Fruit fly (Drosophila melanogaster) whole organism, embryonic: ENCODE data around the gene IntS2.
A peak's percentile ranks its signal among the peaks of the same experiment; 100 is the strongest.

Experiments
- CG10267 ChIP-seq: fragments of 200-800 bp; sonication (Bioruptor generic); optimal IDR thresholded peaks from 2 replicates; lab custom pipeline; 2018; ENCODE audit warnings: missing biosample characterization, mild to moderate bottlenecking, missing genetic modification characterization, moderate library complexity
- CG10321 ChIP-seq: fragments of 200-800 bp; sonication (Bioruptor generic); IDR thresholded peaks from 2 replicates; pipeline ENCODE4 v1.3.6; 2022; ENCODE audit warnings: missing biosample characterization, missing genetic modification characterization
- CG11085 ChIP-seq: fragments of 200-800 bp; sonication (Bioruptor generic); IDR thresholded peaks from 2 replicates; pipeline ENCODE4 v1.3.6; 2022; ENCODE audit warnings: missing biosample characterization, missing genetic modification characterization
- CG12071 ChIP-seq: fragments of 200-800 bp; sonication (Bioruptor generic); optimal IDR thresholded peaks from 3 replicates; lab custom pipeline; 2018; ENCODE audit warnings: missing biosample characterization, mild to moderate bottlenecking, missing genetic modification characterization
- CG13894 ChIP-seq: fragments of 200-800 bp; sonication (Bioruptor generic); optimal IDR thresholded peaks from 3 replicates; lab custom pipeline; 2018; ENCODE audit warnings: missing biosample characterization, mild to moderate bottlenecking, missing genetic modification characterization, moderate library complexity
- CG15073 ChIP-seq: fragments of 200-800 bp; sonication (Bioruptor generic); optimal IDR thresholded peaks from 2 replicates; lab custom pipeline; 2016; ENCODE audit warnings: missing biosample characterization, missing genetic modification characterization
- CG16863 ChIP-seq: fragments of 200-800 bp; sonication (Bioruptor generic); optimal IDR thresholded peaks from 3 replicates; lab custom pipeline; 2016; ENCODE audit warnings: missing biosample characterization, missing genetic modification characterization
- CG17612 ChIP-seq: fragments of 200-800 bp; sonication (Bioruptor generic); IDR thresholded peaks from 2 replicates; pipeline ENCODE4 v1.3.6; 2022; ENCODE audit warnings: missing biosample characterization, missing genetic modification characterization
- CG17912 ChIP-seq: fragments of 200-800 bp; sonication (Bioruptor generic); optimal IDR thresholded peaks from 2 replicates; lab custom pipeline; 2018; ENCODE audit warnings: missing biosample characterization, mild to moderate bottlenecking, missing genetic modification characterization
- CG2712 ChIP-seq: fragments of 200-800 bp; optimal IDR thresholded peaks from 3 replicates; lab custom pipeline; 2019; ENCODE audit warnings: missing biosample characterization, mild to moderate bottlenecking, missing genetic modification characterization, moderate library complexity
- CG3065 ChIP-seq: fragments of 200-800 bp; sonication (Bioruptor generic); optimal IDR thresholded peaks from 2 replicates; lab custom pipeline; 2016; ENCODE audit warnings: missing biosample characterization, missing genetic modification characterization
- CG4360 ChIP-seq: fragments of 200-800 bp; sonication (Bioruptor generic); IDR thresholded peaks from 2 replicates; pipeline ENCODE4 v1.3.6; 2022; ENCODE audit warnings: missing biosample characterization, missing genetic modification characterization
- CG4854 ChIP-seq: fragments of 200-800 bp; sonication (Bioruptor generic); optimal IDR thresholded peaks from 2 replicates; lab custom pipeline; 2016; ENCODE audit warnings: missing biosample characterization, missing genetic modification characterization, inconsistent platforms
- CG5180 ChIP-seq: fragments of 200-800 bp; sonication (Bioruptor generic); optimal IDR thresholded peaks from 3 replicates; lab custom pipeline; 2017; ENCODE audit warnings: missing biosample characterization, missing genetic modification characterization, mild to moderate bottlenecking, moderate library complexity, missing genetic modification reagents
- CG5953 ChIP-seq: fragments of 200-800 bp; sonication (Bioruptor generic); IDR thresholded peaks from 2 replicates; pipeline ENCODE4 v1.3.6; 2022; ENCODE audit warnings: missing biosample characterization, missing genetic modification characterization
- CG6765 ChIP-seq: fragments of 200-800 bp; sonication (Bioruptor generic); optimal IDR thresholded peaks from 3 replicates; lab custom pipeline; 2017; ENCODE audit warnings: missing biosample characterization, mild to moderate bottlenecking, missing genetic modification characterization
- CG6854 ChIP-seq: fragments of 200-800 bp; sonication (Bioruptor generic); optimal IDR thresholded peaks from 3 replicates; lab custom pipeline; 2017; ENCODE audit warnings: missing biosample characterization, mild to moderate bottlenecking, missing genetic modification characterization
- CG8924 ChIP-seq: fragments of 200-800 bp; optimal IDR thresholded peaks from 3 replicates; lab custom pipeline; 2019; ENCODE audit warnings: missing biosample characterization, mild to moderate bottlenecking, missing genetic modification characterization, moderate library complexity
- CoRest ChIP-seq: fragments of 200-800 bp; sonication (Bioruptor generic); optimal IDR thresholded peaks from 3 replicates; lab custom pipeline; 2018; ENCODE audit warnings: missing biosample characterization, mild to moderate bottlenecking, missing genetic modification characterization, moderate library complexity
- Dek ChIP-seq: fragments of 200-800 bp; sonication (Bioruptor generic); optimal IDR thresholded peaks from 3 replicates; lab custom pipeline; 2019; ENCODE audit warnings: missing biosample characterization, mild to moderate bottlenecking, missing genetic modification characterization, moderate library complexity
- Drgx ChIP-seq: fragments of 200-800 bp; sonication (Bioruptor generic); IDR thresholded peaks from 2 replicates; pipeline ENCODE4 v1.3.6; 2022; ENCODE audit warnings: missing biosample characterization, missing genetic modification characterization
- HmgZ ChIP-seq: fragments of 200-800 bp; sonication (Bioruptor generic); optimal IDR thresholded peaks from 2 replicates; lab custom pipeline; 2018; ENCODE audit warnings: missing biosample characterization, mild to moderate bottlenecking, missing genetic modification characterization
- Med ChIP-seq: fragments of 200-800 bp; sonication (Bioruptor generic); peaks from one replicate; lab custom pipeline; 2016; ENCODE audit warnings: missing biosample characterization, missing genetic modification characterization, mild to moderate bottlenecking, inconsistent platforms, moderate library complexity
- NC2α ChIP-seq: fragments of 200-800 bp; sonication (Bioruptor generic); optimal IDR thresholded peaks from 2 replicates; lab custom pipeline; 2016; ENCODE audit warnings: missing biosample characterization, missing genetic modification characterization
- Neu2 ChIP-seq: fragments of 200-800 bp; sonication (Bioruptor generic); optimal IDR thresholded peaks from 3 replicates; lab custom pipeline; 2016; ENCODE audit warnings: missing biosample characterization, missing genetic modification characterization, borderline replicate concordance
- Nf-YC ChIP-seq: fragments of 200-800 bp; optimal IDR thresholded peaks from 3 replicates; lab custom pipeline; 2019; ENCODE audit warnings: missing biosample characterization, mild to moderate bottlenecking, missing genetic modification characterization, moderate library complexity
- Opbp ChIP-seq: fragments of 200-800 bp; sonication (Bioruptor generic); IDR thresholded peaks from 3 replicates; pipeline ENCODE4 v1.3.6; 2022; ENCODE audit warnings: missing biosample characterization, missing genetic modification characterization; ENCODE audit not compliant: partially characterized antibody
- PHDP ChIP-seq: fragments of 200-800 bp; sonication (Bioruptor generic); optimal IDR thresholded peaks from 3 replicates; lab custom pipeline; 2018; ENCODE audit warnings: missing biosample characterization, mild to moderate bottlenecking, missing genetic modification characterization, moderate library complexity
- Pdp1 ChIP-seq, 2 experiments: fragments of 200-800 bp; sonication (Bioruptor generic); optimal IDR thresholded peaks; 3 replicates each; lab custom pipeline; 2016; ENCODE audit warnings: missing biosample characterization in 2 of 2, missing genetic modification characterization in 2 of 2, mild to moderate bottlenecking in 1 of 2, moderate library complexity in 1 of 2
- Scr ChIP-seq: fragments of 200-800 bp; sonication (Bioruptor generic); IDR thresholded peaks from 2 replicates; pipeline ENCODE4 v1.3.6; 2022; ENCODE audit warnings: missing biosample characterization, missing genetic modification characterization; ENCODE audit not compliant: partially characterized antibody
- Tbp ChIP-seq: fragments of >200 bp; optimal IDR thresholded peaks from 2 replicates; lab custom pipeline; 2018; ENCODE audit warnings: missing biosample characterization, missing genetic modification characterization
- Xrp1 ChIP-seq: fragments of 200-800 bp; sonication (Bioruptor generic); IDR thresholded peaks from 2 replicates; pipeline ENCODE4 v1.3.6; 2022; ENCODE audit warnings: missing biosample characterization, missing genetic modification characterization
- bab2 ChIP-seq: fragments of 200-800 bp; sonication (Bioruptor generic); optimal IDR thresholded peaks from 2 replicates; lab custom pipeline; 2016; ENCODE audit warnings: missing biosample characterization, missing genetic modification characterization
- bsh ChIP-seq, 2 experiments: fragments of 200-800 bp; sonication (Bioruptor generic); optimal IDR thresholded peaks; 2 replicates each; lab custom pipeline; 2017 to 2018; ENCODE audit warnings: mild to moderate bottlenecking in 2 of 2, missing biosample characterization in 2 of 2, missing genetic modification characterization in 2 of 2, moderate library complexity in 1 of 2
- caup ChIP-seq: fragments of 200-800 bp; sonication (Bioruptor generic); optimal IDR thresholded peaks from 3 replicates; lab custom pipeline; 2017; ENCODE audit warnings: missing biosample characterization, mild to moderate bottlenecking, missing genetic modification characterization, moderate library complexity; ENCODE audit not compliant: severe bottlenecking
- cg ChIP-seq: fragments of 200-800 bp; sonication (Bioruptor generic); optimal IDR thresholded peaks from 3 replicates; lab custom pipeline; 2019; ENCODE audit warnings: missing biosample characterization, mild to moderate bottlenecking, missing genetic modification characterization, moderate library complexity
- gcm ChIP-seq: fragments of 200-800 bp; sonication (Bioruptor generic); optimal IDR thresholded peaks from 2 replicates; lab custom pipeline; 2019; ENCODE audit warnings: missing biosample characterization, mild to moderate bottlenecking, missing genetic modification characterization, moderate library complexity
- gt ChIP-seq: fragments of 200-800 bp; sonication (Bioruptor generic); IDR thresholded peaks from 2 replicates; pipeline ENCODE4 v1.3.6; 2022; ENCODE audit warnings: missing biosample characterization, missing genetic modification characterization
- nerfin-1 ChIP-seq: fragments of 200-800 bp; sonication (Bioruptor generic); optimal IDR thresholded peaks from 3 replicates; lab custom pipeline; 2019; ENCODE audit warnings: missing biosample characterization, mild to moderate bottlenecking, missing genetic modification characterization, moderate library complexity
- nerfin-2 ChIP-seq: fragments of 200-800 bp; sonication (Bioruptor generic); IDR thresholded peaks from 2 replicates; pipeline ENCODE4 v1.3.6; 2022; ENCODE audit warnings: missing biosample characterization, missing genetic modification characterization; ENCODE audit not compliant: partially characterized antibody
- otp ChIP-seq: fragments of 200-800 bp; sonication (Bioruptor generic); IDR thresholded peaks from 3 replicates; pipeline ENCODE4, ENCODE4 v1.3.6; 2022; ENCODE audit warnings: missing biosample characterization, missing genetic modification characterization
- p53 ChIP-seq: fragments of 200-800 bp; sonication (Bioruptor generic); optimal IDR thresholded peaks from 2 replicates; lab custom pipeline; 2016; ENCODE audit warnings: missing biosample characterization, missing genetic modification characterization
- phol ChIP-seq: fragments of 200-800 bp; sonication (Bioruptor generic); optimal IDR thresholded peaks from 3 replicates; lab custom pipeline; 2018; ENCODE audit warnings: missing biosample characterization, mild to moderate bottlenecking, missing genetic modification characterization, moderate library complexity
- pros ChIP-seq: fragments of 200-800 bp; sonication (Bioruptor generic); optimal IDR thresholded peaks from 3 replicates; lab custom pipeline; 2019; ENCODE audit warnings: missing biosample characterization, mild to moderate bottlenecking, missing genetic modification characterization, moderate library complexity
- sisA ChIP-seq: fragments of 200-800 bp; sonication (Bioruptor generic); IDR thresholded peaks from 2 replicates; pipeline ENCODE4 v1.3.6; 2022; ENCODE audit warnings: missing biosample characterization, missing genetic modification characterization
- sug ChIP-seq: fragments of 200-800 bp; optimal IDR thresholded peaks from 2 replicates; lab custom pipeline; 2019; ENCODE audit warnings: missing biosample characterization, mild to moderate bottlenecking, missing genetic modification characterization, moderate library complexity
- tgo ChIP-seq: fragments of 200-800 bp; sonication (Bioruptor generic); IDR thresholded peaks from 3 replicates; pipeline ENCODE4 v1.3.6; 2022; ENCODE audit warnings: missing biosample characterization, missing genetic modification characterization
- zen2 ChIP-seq: fragments of 200-800 bp; sonication (Bioruptor generic); IDR thresholded peaks from 3 replicates; pipeline ENCODE4 v1.3.6; 2022; ENCODE audit warnings: missing biosample characterization, missing genetic modification characterization; ENCODE audit not compliant: partially characterized antibody
- zf30C ChIP-seq: fragments of 200-800 bp; sonication (Bioruptor generic); optimal IDR thresholded peaks from 3 replicates; lab custom pipeline; 2018; ENCODE audit warnings: missing biosample characterization, mild to moderate bottlenecking, missing genetic modification characterization

The IntS2 gene

DNA sequence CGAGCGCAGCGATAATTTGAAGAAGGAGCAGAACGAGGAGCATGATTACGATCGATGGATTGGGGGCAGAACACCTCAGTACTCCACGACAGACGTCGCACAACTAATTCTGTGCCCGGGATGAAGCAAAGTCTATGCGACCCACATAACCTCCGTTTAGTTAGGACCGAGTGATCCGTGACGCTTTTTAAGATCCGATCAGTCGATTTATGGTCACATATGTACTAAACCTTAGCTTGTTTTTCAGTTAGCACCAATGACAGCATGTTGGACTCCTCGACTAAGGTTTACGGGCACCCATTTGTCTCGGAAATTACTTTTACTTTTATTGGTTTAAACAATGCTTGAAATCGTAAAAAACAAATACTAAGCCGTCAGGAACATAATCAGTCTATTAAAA lies 15.2 kb upstream of the IntS2 start, which contains the start of gene CG12990 (continued):
- TF ChIP-seq tgo (GFP tag; lab: Robert Waterston, UW) (no peak), gcm (GFP tag; lab: Kevin White, UChicago) (no peak), CG6854 (GFP tag; lab: Kevin White, UChicago) (no peak), CG17912 (GFP tag; lab: Kevin White, UChicago) (no peak), Nf-YC (tag; lab: Kevin White, UChicago) (no peak), CG16863 (GFP tag; lab: Kevin White, UChicago) (no peak), CG12071 (no peak)
- TF ChIP-seq, all 482 proteins: peak for 0

dm6 chrX:17659119-17659452 lies 2.5 kb upstream of the IntS2 start:
- no peak for TF ChIP-seq CG17612 (GFP tag; lab: Robert Waterston, UW)
- no peak for TF ChIP-seq Xrp1 (GFP tag; lab: Robert Waterston, UW)
- TF ChIP-seq CG5953 (GFP tag; lab: Robert Waterston, UW) = no peak
- TF ChIP-seq Neu2 = no peak
- no peak for TF ChIP-seq CG10321
- no peak for TF ChIP-seq CoRest (tag; lab: Kevin White, UChicago)
- TF ChIP-seq zen2 (GFP tag; lab: Robert Waterston, UW) = no peak
- peak; percentile 9 for TF ChIP-seq sug (tag; lab: Kevin White, UChicago)
- TF ChIP-seq nerfin-2 (GFP tag; lab: Robert Waterston, UW) = no peak
- TF ChIP-seq Opbp = no peak
- no peak for TF ChIP-seq p53 (GFP tag; lab: Kevin White, UChicago)
- no peak for TF ChIP-seq otp (GFP tag; lab: Robert Waterston, UW)
- peak; percentile 10 for TF ChIP-seq CG13894 (tag; lab: Kevin White, UChicago)
- no peak; the same call in 1 of the 2 replicates for TF ChIP-seq Drgx
- no peak for TF ChIP-seq CG6765 (GFP tag; lab: Kevin White, UChicago)
- TF ChIP-seq CG11085 (GFP tag; lab: Robert Waterston, UW) = no peak
- peak; percentile 2 for TF ChIP-seq pros (GFP tag; lab: Kevin White, UChicago)
- no peak for TF ChIP-seq bab2 (GFP tag; lab: Kevin White, UChicago)
- peak; percentile 27 for TF ChIP-seq CG8924 (tag; lab: Kevin White, UChicago)
- peak; percentile 51 for TF ChIP-seq Med
- no peak for TF ChIP-seq Tbp (GFP tag; lab: Kevin White, UChicago)
- TF ChIP-seq caup (GFP tag; lab: Kevin White, UChicago) = no peak
- TF ChIP-seq phol (tag; lab: Kevin White, UChicago) = no peak
- no peak for TF ChIP-seq bsh (GFP tag; optimal IDR thresholded peaks at IDR 0.05; lab: Kevin White, UChicago)
- no peak for TF ChIP-seq CG15073 (GFP tag; lab: Kevin White, UChicago)
- TF ChIP-seq zf30C (GFP tag; lab: Kevin White, UChicago) = no peak
- TF ChIP-seq sisA (GFP tag; lab: Robert Waterston, UW) = no peak
- peak in 1 of 2 experiments; percentile 98 for TF ChIP-seq Pdp1 (GFP tag; optimal IDR thresholded peaks at IDR 0.05; lab: Kevin White, UChicago)
- no peak for TF ChIP-seq NC2α (GFP tag; lab: Kevin White, UChicago)
- no peak for TF ChIP-seq CG5180
- TF ChIP-seq nerfin-1 (tag; lab: Kevin White, UChicago) = no peak
- no peak for TF ChIP-seq CG4854 (GFP tag; lab: Kevin White, UChicago)
- 0 out of 2 replicates have a peak, but pooled peaks have one; percentile 48 for TF ChIP-seq CG4360 (GFP tag; lab: Robert Waterston, UW)
- TF ChIP-seq cg (GFP tag; lab: Kevin White, UChicago) = peak; percentile 38
- TF ChIP-seq CG3065 (GFP tag; lab: Kevin White, UChicago) = no peak
- TF ChIP-seq CG10267 (tag; lab: Kevin White, UChicago) = no peak
- peak; percentile 24 for TF ChIP-seq HmgZ (tag; lab: Kevin White, UChicago)
- no peak for TF ChIP-seq Scr (GFP tag; lab: Robert Waterston, UW)
- no peak for TF ChIP-seq Dek
- TF ChIP-seq gt (GFP tag; lab: Robert Waterston, UW) = no peak
- TF ChIP-seq PHDP (tag; lab: Kevin White, UChicago) = no peak
- TF ChIP-seq CG2712 (tag; lab: Kevin White, UChicago) = no peak
